Worm (Caenorhabditis elegans): Measurements from ENCODE around the gene ZC190.6.

The ZC190.6 gene

ce11 chrV:8658577-8659362 is 18.3 kb downstream of the ZC190.6 start (continued):
- TF ChIP-seq ceh-82 (tag; optimal IDR thresholded peaks at IDR 0.05) (no peak), Y116A8C.19 (tag; optimal IDR thresholded peaks at IDR 0.05; ENCODE audit: borderline replicate concordance) (no peak), unc-86 (tag; optimal IDR thresholded peaks at IDR 0.05) (no peak), F16B12.6 (tag; optimal IDR thresholded peaks at IDR 0.05) (no peak), irx-1 (tag; optimal IDR thresholded peaks at IDR 0.05) (no peak), alr-1 (tag; optimal IDR thresholded peaks at IDR 0.05; ENCODE audit: borderline replicate concordance) (no peak), sup-37 (GFP tag; optimal IDR thresholded peaks at IDR 0.05) (peak; percentile 13), nhr-71 (tag; optimal IDR thresholded peaks at IDR 0.05) (peak; percentile 60), lin-35 (GFP tag; optimal IDR thresholded peaks at IDR 0.05) (no peak), dpl-1 (GFP tag; optimal IDR thresholded peaks at IDR 0.05) (no peak), ces-1 (GFP tag; optimal IDR thresholded peaks at IDR 0.05) (no peak), lin-14 (GFP tag; optimal IDR thresholded peaks at IDR 0.05) (peak; percentile 77), rnt-1 (tag; optimal IDR thresholded peaks at IDR 0.05) (peak; percentile 56), nhr-28 (tag; optimal IDR thresholded peaks at IDR 0.05) (no peak), fkh-10 (GFP tag; optimal IDR thresholded peaks at IDR 0.05) (no peak), fos-1 (tag; optimal IDR thresholded peaks at IDR 0.05) (no peak), nhr-237 (tag; optimal IDR thresholded peaks at IDR 0.05) (no peak), zag-1 (tag; optimal IDR thresholded peaks at IDR 0.05) (no peak), unc-130 (tag; optimal IDR thresholded peaks at IDR 0.05) (peak; percentile 15), nhr-19 (GFP tag; conservative IDR thresholded peaks at IDR 0.05) (no peak), mab-9 (GFP tag; IDR thresholded peaks at IDR 0.05) (no peak), ceh-8 (GFP tag; optimal IDR thresholded peaks at IDR 0.05) (no peak), lsy-2 (tag; optimal IDR thresholded peaks at IDR 0.05) (peak in 1 of 2 experiments; percentile 52), nhr-20 (tag; optimal IDR thresholded peaks at IDR 0.05) (peak; percentile 36), ceh-88 (GFP tag; IDR thresholded peaks at IDR 0.05) (no peak), nhr-47 (tag; optimal IDR thresholded peaks at IDR 0.05) (no peak), egl-27 (tag; optimal IDR thresholded peaks at IDR 0.05) (no peak), tbx-2 (tag; optimal IDR thresholded peaks at IDR 0.05) (peak; percentile 8), C16A3.4 (tag; optimal IDR thresholded peaks at IDR 0.05) (peak; percentile 2), xbp-1 (tag; optimal IDR thresholded peaks at IDR 0.05) (no peak), sox-4 (tag; optimal IDR thresholded peaks at IDR 0.05) (no peak), lin-13 (GFP tag; optimal IDR thresholded peaks at IDR 0.05) (no peak), efl-1 (optimal IDR thresholded peaks at IDR 0.05) (no peak), efl-1 (GFP tag; optimal IDR thresholded peaks at IDR 0.05 in 1 of 2) (peak in 1 of 2 experiments; percentile 77)

ce11 chrV:8657911-8658310 is 19.2 kb downstream of the ZC190.6 start:
- peak; percentile 51 for TF ChIP-seq nhr-85 (tag)
- no peak for TF ChIP-seq snu-23 (GFP tag; optimal IDR thresholded peaks at IDR 0.05)
- no peak for TF ChIP-seq efl-1 (optimal IDR thresholded peaks at IDR 0.05)
- TF ChIP-seq efl-1 (GFP tag; optimal IDR thresholded peaks at IDR 0.05 in 1 of 2): peak in 1 of 2 experiments; percentile 79
- TF ChIP-seq skn-1 (tag; optimal IDR thresholded peaks at IDR 0.05): peak; percentile 80
- TF ChIP-seq lin-35 (GFP tag; optimal IDR thresholded peaks at IDR 0.05): peak in 1 of 2 experiments; percentile 3
- TF ChIP-seq lsy-2 (tag; optimal IDR thresholded peaks at IDR 0.05): no peak
- no peak for TF ChIP-seq lir-3 (tag; optimal IDR thresholded peaks at IDR 0.05; ENCODE audit: poor library complexity)
